Fruit fly (Drosophila melanogaster) whole organism, prepupa: Measurements from ENCODE around the gene CG7551.
A peak's percentile ranks its signal among the peaks of the same experiment; 100 is the strongest.

Experiments
- Blimp-1 ChIP-seq: fragments of 200-800 bp; sonication (Bioruptor generic); optimal IDR thresholded peaks from 3 replicates; lab custom pipeline; 2017; ENCODE audit warnings: missing biosample characterization, missing genetic modification characterization, mild to moderate bottlenecking, moderate library complexity, missing genetic modification reagents
- CG10631 ChIP-seq: fragments of 200-800 bp; sonication (Bioruptor generic); optimal IDR thresholded peaks from 2 replicates; lab custom pipeline; 2016; ENCODE audit warnings: missing biosample characterization, missing genetic modification characterization
- CG10669 ChIP-seq: fragments of 200-800 bp; sonication (Bioruptor generic); optimal IDR thresholded peaks from 3 replicates; lab custom pipeline; 2018; ENCODE audit warnings: missing biosample characterization, mild to moderate bottlenecking, missing genetic modification characterization, moderate library complexity
- CG11294 ChIP-seq: fragments of 200-800 bp; sonication (Bioruptor generic); IDR thresholded peaks from 2 replicates; pipeline ENCODE4 v1.3.6; 2022; ENCODE audit warnings: missing biosample characterization, missing genetic modification characterization
- CG11762 ChIP-seq: fragments of 200-800 bp; sonication (Bioruptor generic); optimal IDR thresholded peaks from 3 replicates; lab custom pipeline; 2016; ENCODE audit warnings: missing biosample characterization, missing genetic modification characterization; ENCODE audit not compliant: insufficient read depth
- CG11902 ChIP-seq: fragments of 200-800 bp; sonication (Bioruptor generic); optimal IDR thresholded peaks from 3 replicates; lab custom pipeline; 2016; ENCODE audit warnings: missing biosample characterization, missing genetic modification characterization
- CG15336 ChIP-seq: fragments of 200-800 bp; sonication (Bioruptor generic); IDR thresholded peaks from 2 replicates; pipeline ENCODE4 v1.3.6; 2022; ENCODE audit warnings: missing biosample characterization, missing genetic modification characterization
- CG1621 ChIP-seq: fragments of 200-800 bp; sonication (Bioruptor generic); optimal IDR thresholded peaks from 3 replicates; lab custom pipeline; 2018; ENCODE audit warnings: missing biosample characterization, mild to moderate bottlenecking, missing genetic modification characterization
- CG16779 ChIP-seq: fragments of 200-800 bp; sonication (Bioruptor generic); optimal IDR thresholded peaks from 3 replicates; lab custom pipeline; 2017; ENCODE audit warnings: missing biosample characterization, mild to moderate bottlenecking, missing genetic modification characterization
- CG3032 ChIP-seq: fragments of 200-800 bp; optimal IDR thresholded peaks from 2 replicates; lab custom pipeline; 2019; ENCODE audit warnings: missing biosample characterization, mild to moderate bottlenecking, missing genetic modification characterization, moderate library complexity
- CG31627 ChIP-seq: fragments of 200-800 bp; sonication (Bioruptor generic); optimal IDR thresholded peaks from 3 replicates; lab custom pipeline; 2016; ENCODE audit warnings: missing biosample characterization, missing genetic modification characterization
- CG32006 ChIP-seq: fragments of 200-800 bp; sonication (Bioruptor generic); optimal IDR thresholded peaks from 3 replicates; lab custom pipeline; 2017; ENCODE audit warnings: missing biosample characterization, mild to moderate bottlenecking, missing genetic modification characterization
- CG34406 ChIP-seq: fragments of 200-800 bp; sonication (Bioruptor generic); optimal IDR thresholded peaks from 3 replicates; lab custom pipeline; 2016; ENCODE audit warnings: missing biosample characterization, missing genetic modification characterization
- CG3919 ChIP-seq: fragments of 200-800 bp; sonication (Bioruptor generic); optimal IDR thresholded peaks from 3 replicates; lab custom pipeline; 2016; ENCODE audit warnings: missing biosample characterization, missing genetic modification characterization
- CG6163 ChIP-seq: fragments of 200-800 bp; sonication (Bioruptor generic); IDR thresholded peaks from 3 replicates; pipeline ENCODE4 v1.3.6; 2022; ENCODE audit warnings: missing biosample characterization, missing genetic modification characterization
- CG6276 ChIP-seq: fragments of 200-800 bp; sonication (Bioruptor generic); optimal IDR thresholded peaks from 2 replicates; lab custom pipeline; 2017; ENCODE audit warnings: missing biosample characterization, mild to moderate bottlenecking, missing genetic modification characterization
- CG6792 ChIP-seq: fragments of 200-800 bp; sonication (Bioruptor generic); optimal IDR thresholded peaks from 3 replicates; lab custom pipeline; 2016; ENCODE audit warnings: missing biosample characterization, missing genetic modification characterization
- CG6808 ChIP-seq: fragments of 200-800 bp; sonication (Bioruptor generic); optimal IDR thresholded peaks from 3 replicates; lab custom pipeline; 2017; ENCODE audit warnings: missing biosample characterization, missing genetic modification characterization, mild to moderate bottlenecking, moderate library complexity, missing genetic modification reagents
- CG6854 ChIP-seq: fragments of 200-800 bp; sonication (Bioruptor generic); optimal IDR thresholded peaks from 2 replicates; lab custom pipeline; 2017; ENCODE audit warnings: missing biosample characterization, mild to moderate bottlenecking, missing genetic modification characterization
- CG8119 ChIP-seq: fragments of 200-800 bp; sonication (Bioruptor generic); IDR thresholded peaks from 3 replicates; pipeline ENCODE4 v1.3.6; 2022; ENCODE audit warnings: missing biosample characterization, missing genetic modification characterization
- CG8632 ChIP-seq: fragments of 200-800 bp; sonication (Bioruptor generic); optimal IDR thresholded peaks from 3 replicates; lab custom pipeline; 2016; ENCODE audit warnings: missing biosample characterization, missing genetic modification characterization
- CG9139 ChIP-seq: fragments of 200-800 bp; sonication (Bioruptor generic); optimal IDR thresholded peaks from 3 replicates; lab custom pipeline; 2017; ENCODE audit warnings: missing biosample characterization, mild to moderate bottlenecking, missing genetic modification characterization
- Eip75B ChIP-seq: fragments of 200-800 bp; sonication (Bioruptor generic); optimal IDR thresholded peaks from 3 replicates; lab custom pipeline; 2016; ENCODE audit warnings: missing biosample characterization, missing genetic modification characterization
- Eip78C ChIP-seq: fragments of 200-800 bp; sonication (Bioruptor generic); peaks from one replicate; lab custom pipeline; 2016; ENCODE audit warnings: missing biosample characterization, missing genetic modification characterization
- Ets21C ChIP-seq: fragments of 200-800 bp; sonication (Bioruptor generic); optimal IDR thresholded peaks from 3 replicates; lab custom pipeline; 2016; ENCODE audit warnings: missing biosample characterization, missing genetic modification characterization
- Ets96B ChIP-seq: fragments of 200-800 bp; optimal IDR thresholded peaks from 2 replicates; lab custom pipeline; 2019; ENCODE audit warnings: missing biosample characterization, mild to moderate bottlenecking, missing genetic modification characterization, moderate library complexity
- Gug ChIP-seq: fragments of 200-800 bp; sonication (Bioruptor generic); IDR thresholded peaks from 2 replicates; pipeline ENCODE4 v1.3.6; 2022; ENCODE audit warnings: missing biosample characterization, missing genetic modification characterization
- Hr39 ChIP-seq: fragments of 200-800 bp; sonication (Bioruptor generic); optimal IDR thresholded peaks from 2 replicates; lab custom pipeline; 2016; ENCODE audit warnings: missing biosample characterization, missing genetic modification characterization
- Hr4 ChIP-seq: fragments of 200-800 bp; sonication (Bioruptor generic); optimal IDR thresholded peaks from 3 replicates; lab custom pipeline; 2016; ENCODE audit warnings: missing biosample characterization, missing genetic modification characterization
- Lpt ChIP-seq: fragments of 200-800 bp; sonication (Bioruptor generic); optimal IDR thresholded peaks from 3 replicates; lab custom pipeline; 2016; ENCODE audit warnings: missing biosample characterization, missing genetic modification characterization
- OdsH ChIP-seq: fragments of 200-800 bp; sonication (Bioruptor generic); optimal IDR thresholded peaks from 3 replicates; lab custom pipeline; 2016; ENCODE audit warnings: missing biosample characterization, missing genetic modification characterization
- Smox ChIP-seq: fragments of 200-800 bp; sonication (Bioruptor generic); optimal IDR thresholded peaks from 3 replicates; lab custom pipeline; 2016; ENCODE audit warnings: missing biosample characterization, missing genetic modification characterization
- Sox14 ChIP-seq: fragments of 200-800 bp; sonication (Bioruptor generic); optimal IDR thresholded peaks from 3 replicates; lab custom pipeline; 2016; ENCODE audit warnings: missing biosample characterization, missing genetic modification characterization
- Sox15 ChIP-seq: fragments of 200-800 bp; sonication (Bioruptor generic); optimal IDR thresholded peaks from 3 replicates; lab custom pipeline; 2016; ENCODE audit warnings: missing biosample characterization, missing genetic modification characterization
- achi ChIP-seq: fragments of 200-800 bp; sonication (Bioruptor generic); optimal IDR thresholded peaks from 3 replicates; lab custom pipeline; 2016; ENCODE audit warnings: missing biosample characterization, missing genetic modification characterization
- acj6 ChIP-seq: fragments of 200-800 bp; sonication (Bioruptor generic); optimal IDR thresholded peaks from 3 replicates; lab custom pipeline; 2016; ENCODE audit warnings: missing biosample characterization, missing genetic modification characterization
- dac ChIP-seq: fragments of 200-800 bp; sonication (Bioruptor generic); optimal IDR thresholded peaks from 2 replicates; lab custom pipeline; 2017; ENCODE audit warnings: missing biosample characterization, mild to moderate bottlenecking, missing genetic modification characterization
- dsx ChIP-seq: fragments of 200-800 bp; optimal IDR thresholded peaks from 3 replicates; lab custom pipeline; 2019; ENCODE audit warnings: missing biosample characterization, mild to moderate bottlenecking, missing genetic modification characterization, moderate library complexity; ENCODE audit not compliant: poor library complexity, severe bottlenecking
- eg ChIP-seq: fragments of 200-800 bp; sonication (Bioruptor generic); IDR thresholded peaks from 3 replicates; pipeline ENCODE4 v1.3.6; 2022; ENCODE audit warnings: missing biosample characterization, missing genetic modification characterization
- fd59A ChIP-seq: fragments of 200-800 bp; sonication (Bioruptor generic); optimal IDR thresholded peaks from 2 replicates; lab custom pipeline; 2017; ENCODE audit warnings: missing biosample characterization, mild to moderate bottlenecking, missing genetic modification characterization, missing genetic modification reagents
- fkh ChIP-seq: fragments of 200-800 bp; sonication (Bioruptor generic); optimal IDR thresholded peaks from 3 replicates; lab custom pipeline; 2017; ENCODE audit warnings: missing biosample characterization, mild to moderate bottlenecking, missing genetic modification characterization, moderate library complexity
- net ChIP-seq: fragments of 200-800 bp; sonication (Bioruptor generic); optimal IDR thresholded peaks from 3 replicates; lab custom pipeline; 2016; ENCODE audit warnings: missing biosample characterization, missing genetic modification characterization
- pdm3 ChIP-seq: fragments of 200-800 bp; sonication (Bioruptor generic); optimal IDR thresholded peaks from 3 replicates; lab custom pipeline; 2016; ENCODE audit warnings: missing biosample characterization, missing genetic modification characterization
- salr ChIP-seq, 2 experiments: fragments of 200-800 bp; sonication (Bioruptor generic); optimal IDR thresholded peaks; 3 replicates each; lab custom pipeline; 2016 to 2018; ENCODE audit warnings: missing biosample characterization in 2 of 2, missing genetic modification characterization in 2 of 2, mild to moderate bottlenecking in 1 of 2
- spab ChIP-seq: fragments of 200-800 bp; sonication (Bioruptor generic); optimal IDR thresholded peaks from 2 replicates; lab custom pipeline; 2017; ENCODE audit warnings: missing biosample characterization, mild to moderate bottlenecking, missing genetic modification characterization, missing genetic modification reagents
- ss ChIP-seq, 2 experiments: fragments of 200-800 bp; sonication (Bioruptor generic); optimal IDR thresholded peaks; 2 replicates in 1 of 2; 3 replicates in 1 of 2; lab custom pipeline; 2017 to 2018; ENCODE audit warnings: mild to moderate bottlenecking in 2 of 2, missing biosample characterization in 2 of 2, missing genetic modification characterization in 2 of 2, moderate library complexity in 1 of 2
- topi ChIP-seq: fragments of 200-800 bp; sonication (Bioruptor generic); optimal IDR thresholded peaks from 3 replicates; lab custom pipeline; 2016; ENCODE audit warnings: missing biosample characterization, missing genetic modification characterization

The CG7551 gene

DNA sequence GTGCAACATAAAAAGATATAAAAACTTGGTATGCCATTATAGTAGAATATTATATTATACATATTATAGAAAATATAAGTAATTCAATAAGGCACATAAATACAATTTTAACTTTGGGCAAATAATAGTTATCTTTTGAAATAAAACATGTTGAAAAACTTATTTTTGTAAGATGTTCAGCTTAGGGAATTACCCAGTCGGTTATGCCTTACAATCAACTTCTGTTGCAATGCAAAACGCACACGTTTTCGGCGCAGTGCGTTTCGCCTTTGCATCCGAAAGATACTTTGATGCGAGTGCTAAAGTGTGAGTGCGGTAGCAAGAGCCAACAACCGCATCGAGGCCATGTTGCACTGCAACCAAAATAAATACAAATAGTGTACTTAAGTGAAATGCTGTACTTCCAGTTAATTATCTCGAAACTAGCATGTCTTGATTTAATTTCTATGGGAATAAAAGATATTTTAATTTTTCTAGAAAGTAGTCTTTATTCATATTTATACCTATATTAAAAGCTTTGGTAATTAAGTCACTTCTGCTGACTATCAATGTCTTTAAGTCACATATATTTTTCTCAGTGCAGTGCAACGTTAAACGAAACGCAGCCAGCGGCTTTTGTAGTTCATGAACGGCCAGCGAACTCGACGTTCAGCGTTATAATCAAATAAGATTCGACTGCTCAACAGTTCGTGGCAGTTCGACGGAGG, 11.1 kb upstream of the CG7551 start (continued):
- peak in 1 of 2 experiments; percentile 74 for TF ChIP-seq salr (GFP tag; optimal IDR thresholded peaks at IDR 0.05; lab: Kevin White, UChicago)
- TF ChIP-seq CG9139 (GFP tag; lab: Kevin White, UChicago) = peak; percentile 71
- peak; percentile 23 for TF ChIP-seq CG11902 (GFP tag; lab: Kevin White, UChicago)
- TF ChIP-seq net (GFP tag; lab: Kevin White, UChicago) = peak; percentile 50
- TF ChIP-seq CG34406 (GFP tag; lab: Kevin White, UChicago) = peak; percentile 35
- peak; percentile 91 for TF ChIP-seq CG15336 (GFP tag; lab: Robert Waterston, UW)
- TF ChIP-seq Eip78C (GFP tag; lab: Kevin White, UChicago) = peak; percentile 98
- peak; percentile 41 for TF ChIP-seq OdsH (GFP tag; lab: Kevin White, UChicago)
- peak; percentile 50 for TF ChIP-seq CG8632 (GFP tag; lab: Kevin White, UChicago)
- peak; percentile 89 for TF ChIP-seq CG6276 (GFP tag; lab: Kevin White, UChicago)

DNA sequence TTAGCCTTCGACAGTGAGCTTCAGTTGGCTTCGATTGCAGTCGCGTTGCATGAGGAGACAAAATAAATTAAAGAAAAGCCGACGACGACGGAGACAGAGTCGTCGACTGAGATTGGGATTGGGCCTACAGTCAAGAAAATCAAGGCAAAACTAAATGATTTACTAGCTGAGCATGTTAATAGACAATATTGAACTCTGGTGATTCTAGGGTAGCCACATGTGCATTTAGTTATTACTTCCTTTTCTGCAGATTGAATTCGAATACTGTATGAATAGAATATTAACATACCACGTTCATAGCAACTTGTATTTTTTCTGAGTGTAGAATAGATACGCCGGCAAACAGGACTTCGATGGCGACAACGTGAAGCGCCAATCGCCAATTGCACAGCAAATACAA, 9.9 kb upstream of the CG7551 start:
- TF ChIP-seq CG16779 (peak; percentile 29), CG8119 (peak; percentile 87), Eip75B (GFP tag; lab: Kevin White, UChicago) (no peak), Hr4 (GFP tag; lab: Kevin White, UChicago) (peak; percentile 87), CG9139 (GFP tag; lab: Kevin White, UChicago) (no peak), CG6276 (GFP tag; lab: Kevin White, UChicago) (peak; percentile 80), spab (GFP tag; lab: Kevin White, UChicago) (peak; percentile 6), CG10631 (peak; percentile 52), Gug (GFP tag; lab: Robert Waterston, UW) (peak; percentile 74), CG8632 (GFP tag; lab: Kevin White, UChicago) (peak; percentile 8), fd59A (GFP tag; lab: Kevin White, UChicago) (peak; percentile 43), CG11762 (GFP tag; lab: Kevin White, UChicago) (peak; percentile 17), CG6808 (peak; percentile 57), Blimp-1 (GFP tag; lab: Kevin White, UChicago) (no peak), CG6854 (no peak), OdsH (GFP tag; lab: Kevin White, UChicago) (peak; percentile 61), CG10669 (GFP tag; lab: Kevin White, UChicago) (peak; percentile 10), Smox (no peak), fkh (GFP tag; lab: Kevin White, UChicago) (no peak), dac (peak; percentile 85), Hr39 (GFP tag; lab: Kevin White, UChicago) (no peak), CG11294 (GFP tag; lab: Robert Waterston, UW) (peak; percentile 46), Eip78C (GFP tag; lab: Kevin White, UChicago) (peak; percentile 92), CG6163 (GFP tag; lab: Robert Waterston, UW) (peak; percentile 76), eg (GFP tag; lab: Robert Waterston, UW) (peak; percentile 85), CG11902 (GFP tag; lab: Kevin White, UChicago) (no peak), CG6792 (GFP tag; lab: Kevin White, UChicago) (peak; percentile 31), net (GFP tag; lab: Kevin White, UChicago) (peak; percentile 34), achi (peak; percentile 62), CG3919 (GFP tag; lab: Kevin White, UChicago) (peak; percentile 28), CG32006 (GFP tag; lab: Kevin White, UChicago) (peak; percentile 85), Sox15 (GFP tag; lab: Kevin White, UChicago) (no peak), CG3032 (tag; lab: Kevin White, UChicago) (peak; percentile 55), Sox14 (peak; percentile 44), ss (GFP tag; optimal IDR thresholded peaks at IDR 0.05; lab: Kevin White, UChicago) (peak in 1 of 2 experiments; percentile 49), Lpt (GFP tag; lab: Kevin White, UChicago) (peak; percentile 63), Ets21C (no peak), acj6 (GFP tag; lab: Kevin White, UChicago) (peak; percentile 23), Ets96B (tag; lab: Kevin White, UChicago) (peak; percentile 64), CG1621 (tag; lab: Kevin White, UChicago) (peak; percentile 58), topi (GFP tag; lab: Kevin White, UChicago) (no peak), dsx (GFP tag; lab: Kevin White, UChicago) (peak; percentile 28), pdm3 (peak; percentile 49), CG31627 (GFP tag; lab: Kevin White, UChicago) (no peak), CG15336 (GFP tag; lab: Robert Waterston, UW) (peak; percentile 89)
